Fruit fly (Drosophila melanogaster): Measurements from ENCODE around the gene Pp2B-14D.

Pp2B-14D gene

dm6 chrX:16579978-16580377 is 20.2 kb upstream of the Pp2B-14D start (continued):
- TF ChIP-seq CG12659 (GFP tag; optimal IDR thresholded peaks at IDR 0.05) (peak; percentile 16), eyg (GFP tag; optimal IDR thresholded peaks at IDR 0.05) (no peak), ems (GFP tag; optimal IDR thresholded peaks at IDR 0.05) (no peak), Fer1 (GFP tag; optimal IDR thresholded peaks at IDR 0.05) (peak; percentile 61), Meics (GFP tag; optimal IDR thresholded peaks at IDR 0.05) (peak; percentile 70), CG15696 (tag; optimal IDR thresholded peaks at IDR 0.05) (no peak), CG6272 (GFP tag; IDR thresholded peaks at IDR 0.05) (no peak), BtbVII (GFP tag; optimal IDR thresholded peaks at IDR 0.05) (peak; percentile 28), slp2 (GFP tag; optimal IDR thresholded peaks at IDR 0.05) (no peak), fru (optimal IDR thresholded peaks at IDR 0.05) (no peak), CG11504 (tag; optimal IDR thresholded peaks at IDR 0.05) (peak; percentile 77), pum (GFP tag; optimal IDR thresholded peaks at IDR 0.05) (no peak), CG7928 (GFP tag; optimal IDR thresholded peaks at IDR 0.05) (no peak), D (optimal IDR thresholded peaks at IDR 0.05) (no peak), D (GFP tag; optimal IDR thresholded peaks at IDR 0.05) (peak; percentile 11), Vsx1 (GFP tag; optimal IDR thresholded peaks at IDR 0.05) (peak; percentile 14), Kr (GFP tag; optimal IDR thresholded peaks at IDR 0.05) (no peak), CG10147 (GFP tag; optimal IDR thresholded peaks at IDR 0.05) (peak; percentile 54), pan (optimal IDR thresholded peaks at IDR 0.05) (no peak), pan (GFP tag; optimal IDR thresholded peaks at IDR 0.05 in 1 of 2, IDR thresholded peaks at IDR 0.05 in 1 of 2) (peak in 1 of 2 experiments; percentile 42), CG16863 (GFP tag; optimal IDR thresholded peaks at IDR 0.05) (no peak), CG2116 (GFP tag; optimal IDR thresholded peaks at IDR 0.05) (no peak), CG15601 (tag; optimal IDR thresholded peaks at IDR 0.05) (no peak), CG4730 (GFP tag; IDR thresholded peaks at IDR 0.05) (no peak), Scr (GFP tag; IDR thresholded peaks at IDR 0.05; ENCODE audit: partially characterized antibody) (no peak), CG32532 (GFP tag; IDR thresholded peaks at IDR 0.05) (no peak), rib (GFP tag; IDR thresholded peaks at IDR 0.05) (no peak), fd96Cb (tag; optimal IDR thresholded peaks at IDR 0.05) (peak; percentile 44), row (GFP tag; IDR thresholded peaks at IDR 0.05) (peak; percentile 54; the same call in 2 of the 3 replicates), gcm (GFP tag; optimal IDR thresholded peaks at IDR 0.05) (peak; percentile 9), CG17912 (GFP tag; optimal IDR thresholded peaks at IDR 0.05) (no peak), jing (GFP tag; optimal IDR thresholded peaks at IDR 0.05) (no peak), CG17385 (GFP tag; optimal IDR thresholded peaks at IDR 0.05) (peak; percentile 40), Doc3 (GFP tag; IDR thresholded peaks at IDR 0.05; ENCODE audit: partially characterized antibody) (no peak), pho (GFP tag; optimal IDR thresholded peaks at IDR 0.05) (peak; percentile 3), Sry-β (GFP tag; optimal IDR thresholded peaks at IDR 0.05) (no peak), chif (GFP tag; optimal IDR thresholded peaks at IDR 0.05) (no peak), D19B (GFP tag; optimal IDR thresholded peaks at IDR 0.05) (no peak), CG18764 (GFP tag; optimal IDR thresholded peaks at IDR 0.05) (no peak), CG3407 (GFP tag; optimal IDR thresholded peaks at IDR 0.05) (no peak), pros (GFP tag; optimal IDR thresholded peaks at IDR 0.05) (no peak), dati (GFP tag; IDR thresholded peaks at IDR 0.05) (no peak), pfk (GFP tag; optimal IDR thresholded peaks at IDR 0.05) (no peak), HHEX (GFP tag; optimal IDR thresholded peaks at IDR 0.05) (peak; percentile 37), Tbp (GFP tag; optimal IDR thresholded peaks at IDR 0.05) (no peak), HLH3B (GFP tag; IDR thresholded peaks at IDR 0.05) (no peak), dmrt99B (tag; optimal IDR thresholded peaks at IDR 0.05) (peak; percentile 74), chinmo (GFP tag; IDR thresholded peaks at IDR 0.05; ENCODE audit: partially characterized antibody) (no peak), CG9932 (GFP tag; IDR thresholded peaks at IDR 0.05) (no peak), CG6689 (GFP tag; IDR thresholded peaks at IDR 0.05) (peak; percentile 34; the same call in 1 of the 2 replicates), PHDP (tag; optimal IDR thresholded peaks at IDR 0.05) (peak; percentile 57), MTF-1 (GFP tag; optimal IDR thresholded peaks at IDR 0.05; ENCODE audit: borderline replicate concordance) (no peak)

Data from whole organism, embryonic.